Fruit fly (Drosophila melanogaster) whole organism, adult: ENCODE data around the gene Nedd4.

Experiments used
- CG14711 ChIP-seq: fragments of 200-800 bp; sonication (Bioruptor generic); optimal IDR thresholded peaks from 2 replicates; lab custom pipeline; 2018; ENCODE audit warnings: missing biosample characterization, mild to moderate bottlenecking, missing genetic modification characterization, moderate library complexity
- CG33017 ChIP-seq: fragments of 200-800 bp; sonication (Bioruptor generic); optimal IDR thresholded peaks from 2 replicates; lab custom pipeline; 2018; ENCODE audit warnings: missing biosample characterization, mild to moderate bottlenecking, missing genetic modification characterization, moderate library complexity
- CG5204 ChIP-seq: fragments of 200-800 bp; sonication (Bioruptor generic); optimal IDR thresholded peaks from 2 replicates; lab custom pipeline; 2016; ENCODE audit warnings: missing biosample characterization, missing genetic modification characterization
- CG7101 ChIP-seq: fragments of 200-800 bp; sonication (Bioruptor generic); optimal IDR thresholded peaks from 2 replicates; lab custom pipeline; 2018; ENCODE audit warnings: missing biosample characterization, mild to moderate bottlenecking, missing genetic modification characterization, moderate library complexity
- Crg-1 ChIP-seq: fragments of 200-800 bp; sonication (Bioruptor generic); optimal IDR thresholded peaks from 2 replicates; lab custom pipeline; 2016; ENCODE audit warnings: missing biosample characterization, missing genetic modification characterization
- tj ChIP-seq: fragments of 200-800 bp; sonication (Bioruptor generic); optimal IDR thresholded peaks from 3 replicates; lab custom pipeline; 2017; ENCODE audit warnings: missing biosample characterization, mild to moderate bottlenecking, missing genetic modification characterization, moderate library complexity

DNA sequence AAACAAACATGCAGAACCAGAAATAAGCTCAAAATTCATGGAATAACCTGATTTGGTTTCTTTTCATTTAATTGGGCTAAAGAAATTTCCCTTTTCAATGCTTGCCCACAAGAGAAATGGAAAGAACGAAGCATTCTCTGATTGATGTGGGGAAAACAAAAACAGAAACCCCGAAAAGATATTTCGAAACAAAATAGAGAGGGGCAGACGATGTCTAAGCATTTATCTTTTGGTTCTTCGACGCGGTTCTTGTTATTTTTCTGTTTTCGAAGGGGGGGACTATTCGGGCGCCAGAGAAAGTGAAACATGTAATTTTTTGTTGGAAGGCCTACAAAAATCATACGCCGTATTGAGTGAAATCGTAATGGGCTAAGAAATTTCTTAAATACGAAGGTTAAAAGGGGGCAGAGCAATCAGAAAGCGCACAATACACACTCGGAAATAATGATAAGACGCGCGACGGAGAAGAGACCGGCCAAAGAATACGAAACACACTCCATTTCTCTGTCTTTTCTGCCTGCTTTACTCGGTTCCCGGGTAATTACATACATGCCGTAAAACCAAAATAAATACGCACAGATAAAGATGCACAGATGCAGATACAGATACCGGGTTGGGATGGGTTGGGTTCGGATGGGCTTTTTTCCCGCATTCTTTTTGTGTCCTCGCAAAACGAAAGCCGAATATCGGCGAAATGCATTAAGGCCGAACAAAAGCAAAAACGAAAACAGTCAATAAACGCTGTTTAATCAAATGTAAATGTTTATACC, 41.1 kb upstream of the Nedd4 start:
- TF ChIP-seq CG5204 = no peak
- no peak for TF ChIP-seq CG33017 (tag; lab: Kevin White, UChicago)
- TF ChIP-seq tj (GFP tag; lab: Kevin White, UChicago) = no peak
- no peak for TF ChIP-seq Crg-1
- no peak for TF ChIP-seq CG14711 (tag; lab: Kevin White, UChicago)
- TF ChIP-seq CG7101 = no peak
